Worm (Caenorhabditis elegans): ENCODE measurements around the gene Y116A8C.43.

DNA sequence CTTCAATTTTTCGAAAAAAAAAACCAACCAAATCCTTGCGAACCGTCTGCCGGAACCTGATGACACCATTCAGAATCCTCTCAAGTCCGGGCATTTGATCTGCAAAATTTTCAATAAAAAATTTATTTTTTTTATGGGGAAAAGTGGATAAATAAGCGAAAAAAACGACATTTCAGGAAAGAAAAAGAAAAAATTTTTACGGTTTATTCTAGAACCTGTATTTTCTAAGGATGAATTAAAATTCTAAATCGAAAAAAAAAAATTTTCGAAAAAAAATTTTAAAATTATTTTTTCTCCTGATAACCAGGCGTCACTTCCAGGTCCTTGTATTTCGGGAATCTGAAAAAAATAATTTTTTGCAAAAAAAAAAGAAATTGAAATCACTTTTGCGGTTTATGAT is 11.5 kb downstream of the Y116A8C.43 start, which contains the start of gene bca-2:
- TF ChIP-seq dmd-6 (GFP tag; IDR thresholded peaks at IDR 0.05), result no peak
- TF ChIP-seq unc-62 (GFP tag; optimal IDR thresholded peaks at IDR 0.05 in 1 of 2), result no peak
- TF ChIP-seq unc-62 (tag; optimal IDR thresholded peaks at IDR 0.05), result no peak
- TF ChIP-seq mdl-1 (tag; optimal IDR thresholded peaks at IDR 0.05), result no peak
- no peak for TF ChIP-seq egl-43 (GFP tag; IDR thresholded peaks at IDR 0.05)
- no peak for TF ChIP-seq snpc-4 (tag; optimal IDR thresholded peaks at IDR 0.05)
- TF ChIP-seq daf-12 (tag; optimal IDR thresholded peaks at IDR 0.05), result no peak
- TF ChIP-seq attf-4 (tag; optimal IDR thresholded peaks at IDR 0.05), result no peak
- no peak for TF ChIP-seq ceh-44 (GFP tag; IDR thresholded peaks at IDR 0.05)
- TF ChIP-seq nhr-25 (tag; optimal IDR thresholded peaks at IDR 0.05; ENCODE audit: borderline replicate concordance, insufficient read depth), result no peak
- no peak for TF ChIP-seq ZK546.5 (tag; optimal IDR thresholded peaks at IDR 0.05)
- TF ChIP-seq lin-39 (tag; optimal IDR thresholded peaks at IDR 0.05), result no peak
- TF ChIP-seq aha-1 (tag), result no peak
- no peak for TF ChIP-seq ama-1 (optimal IDR thresholded peaks at IDR 0.05)
- no peak for TF ChIP-seq Y48G9A.11 (GFP tag; IDR thresholded peaks at IDR 0.05)

All from whole organism, L4 larva.